Fruit fly (Drosophila melanogaster) whole organism, embryonic: ENCODE data around the gene CG46303.

ENCODE experiments used
- Ada2b ChIP-seq: fragments of 200-800 bp; sonication (Bioruptor generic); IDR thresholded peaks from 2 replicates; pipeline ENCODE4 v1.3.6; 2022; ENCODE audit warnings: missing biosample characterization, missing genetic modification characterization
- B-H1 ChIP-seq: fragments of 200-800 bp; sonication (Bioruptor generic); IDR thresholded peaks from 3 replicates; pipeline ENCODE4 v1.3.6; 2022; ENCODE audit warnings: missing biosample characterization, missing genetic modification characterization
- BtbVII ChIP-seq: fragments of 200-800 bp; sonication (Bioruptor generic); optimal IDR thresholded peaks from 3 replicates; lab custom pipeline; 2017; ENCODE audit warnings: missing biosample characterization, mild to moderate bottlenecking, missing genetic modification characterization
- CG10209 ChIP-seq: fragments of 200-800 bp; sonication (Bioruptor generic); optimal IDR thresholded peaks from 3 replicates; lab custom pipeline; 2017; ENCODE audit warnings: missing biosample characterization, mild to moderate bottlenecking, missing genetic modification characterization, missing genetic modification reagents
- CG10979 ChIP-seq: fragments of 200-800 bp; sonication (Bioruptor generic); optimal IDR thresholded peaks from 2 replicates; lab custom pipeline; 2018; ENCODE audit warnings: missing biosample characterization, mild to moderate bottlenecking, missing genetic modification characterization, moderate library complexity
- CG12942 ChIP-seq: fragments of 200-800 bp; sonication (Bioruptor generic); optimal IDR thresholded peaks from 3 replicates; lab custom pipeline; 2016; ENCODE audit warnings: missing biosample characterization, missing genetic modification characterization
- CG13775 ChIP-seq: fragments of 200-800 bp; sonication (Bioruptor generic); optimal IDR thresholded peaks from 3 replicates; lab custom pipeline; 2017; ENCODE audit warnings: missing biosample characterization, mild to moderate bottlenecking, missing genetic modification characterization
- CG14667 ChIP-seq: fragments of 200-800 bp; sonication (Bioruptor generic); IDR thresholded peaks from 2 replicates; pipeline ENCODE4 v1.3.6; 2022; ENCODE audit warnings: missing biosample characterization, missing genetic modification characterization
- CG15269 ChIP-seq: fragments of 200-800 bp; sonication (Bioruptor generic); optimal IDR thresholded peaks from 2 replicates; lab custom pipeline; 2018; ENCODE audit warnings: missing biosample characterization, mild to moderate bottlenecking, missing genetic modification characterization, moderate library complexity
- CG1529 ChIP-seq: fragments of 200-800 bp; sonication (Bioruptor generic); optimal IDR thresholded peaks from 3 replicates; lab custom pipeline; 2018; ENCODE audit warnings: missing biosample characterization, missing genetic modification characterization
- CG15479 ChIP-seq: fragments of 200-800 bp; sonication (Bioruptor generic); optimal IDR thresholded peaks from 3 replicates; lab custom pipeline; 2019; ENCODE audit warnings: missing biosample characterization, mild to moderate bottlenecking, missing genetic modification characterization, moderate library complexity
- CG1603 ChIP-seq: fragments of 200-800 bp; sonication (Bioruptor generic); optimal IDR thresholded peaks from 2 replicates; lab custom pipeline; 2019; ENCODE audit warnings: missing biosample characterization, mild to moderate bottlenecking, missing genetic modification characterization, moderate library complexity
- CG30020 ChIP-seq: fragments of 200-800 bp; optimal IDR thresholded peaks from 2 replicates; lab custom pipeline; 2019; ENCODE audit warnings: missing biosample characterization, mild to moderate bottlenecking, missing genetic modification characterization, moderate library complexity
- CG3065 ChIP-seq: fragments of 200-800 bp; sonication (Bioruptor generic); optimal IDR thresholded peaks from 2 replicates; lab custom pipeline; 2016; ENCODE audit warnings: missing biosample characterization, missing genetic modification characterization
- CG31365 ChIP-seq: fragments of 200-800 bp; sonication (Bioruptor generic); optimal IDR thresholded peaks from 2 replicates; lab custom pipeline; 2018; ENCODE audit warnings: missing biosample characterization, mild to moderate bottlenecking, missing genetic modification characterization
- CG31441 ChIP-seq: fragments of 200-800 bp; sonication (Bioruptor generic); IDR thresholded peaks from 2 replicates; pipeline ENCODE4 v1.3.6; 2022; ENCODE audit warnings: missing biosample characterization, missing genetic modification characterization
- CG32532 ChIP-seq: fragments of 200-800 bp; sonication (Bioruptor generic); IDR thresholded peaks from 2 replicates; pipeline ENCODE4 v1.3.6; 2022; ENCODE audit warnings: missing biosample characterization, missing genetic modification characterization
- CG3838 ChIP-seq: fragments of 200-800 bp; sonication (Bioruptor generic); optimal IDR thresholded peaks from 3 replicates; lab custom pipeline; 2016; ENCODE audit warnings: missing biosample characterization, missing genetic modification characterization
- CG6689 ChIP-seq: fragments of 200-800 bp; sonication (Bioruptor generic); IDR thresholded peaks from 2 replicates; pipeline ENCODE4 v1.3.6; 2022; ENCODE audit warnings: missing biosample characterization, missing genetic modification characterization
- CG7745 ChIP-seq: fragments of 200-800 bp; sonication (Bioruptor generic); optimal IDR thresholded peaks from 2 replicates; lab custom pipeline; 2018; ENCODE audit warnings: missing biosample characterization, mild to moderate bottlenecking, missing genetic modification characterization, moderate library complexity
- CG7839 ChIP-seq: fragments of 200-800 bp; sonication (Bioruptor generic); optimal IDR thresholded peaks from 3 replicates; lab custom pipeline; 2018; ENCODE audit warnings: missing biosample characterization, mild to moderate bottlenecking, missing genetic modification characterization, moderate library complexity
- CG8290 ChIP-seq, 3 experiments: fragments of 200-800 bp; sonication (Bioruptor generic); optimal IDR thresholded peaks; 2 replicates each; lab custom pipeline; 2016 to 2019; ENCODE audit warnings: missing biosample characterization in 3 of 3, missing genetic modification characterization in 3 of 3, mild to moderate bottlenecking in 2 of 3, moderate library complexity in 1 of 3
- CG9727 ChIP-seq: fragments of 200-800 bp; sonication (Bioruptor generic); optimal IDR thresholded peaks from 3 replicates; lab custom pipeline; 2017; ENCODE audit warnings: missing biosample characterization, mild to moderate bottlenecking, missing genetic modification characterization
- Chrac-16 ChIP-seq: fragments of 200-800 bp; sonication (Bioruptor generic); optimal IDR thresholded peaks from 3 replicates; lab custom pipeline; 2016; ENCODE audit warnings: missing biosample characterization, missing genetic modification characterization
- D19A ChIP-seq: fragments of 200-800 bp; optimal IDR thresholded peaks from 3 replicates; lab custom pipeline; 2019; ENCODE audit warnings: missing biosample characterization, mild to moderate bottlenecking, missing genetic modification characterization, moderate library complexity
- Dbx ChIP-seq: fragments of 200-800 bp; sonication (Bioruptor generic); IDR thresholded peaks from 3 replicates; pipeline ENCODE4 v1.3.6; 2022; ENCODE audit warnings: missing biosample characterization, missing genetic modification characterization
- Ets97D ChIP-seq: fragments of 200-800 bp; sonication (Bioruptor generic); optimal IDR thresholded peaks from 3 replicates; lab custom pipeline; 2016; ENCODE audit warnings: missing biosample characterization, missing genetic modification characterization
- HLH3B ChIP-seq: fragments of 200-800 bp; sonication (Bioruptor generic); IDR thresholded peaks from 2 replicates; pipeline ENCODE4 v1.3.6; 2022; ENCODE audit warnings: missing biosample characterization, missing genetic modification characterization
- HLH4C ChIP-seq: fragments of 200-800 bp; sonication (Bioruptor generic); IDR thresholded peaks from 3 replicates; pipeline ENCODE4 v1.3.6; 2022; ENCODE audit warnings: missing biosample characterization, missing genetic modification characterization; ENCODE audit not compliant: partially characterized antibody
- Hand ChIP-seq: fragments of 200-800 bp; sonication (Bioruptor generic); optimal IDR thresholded peaks from 2 replicates; lab custom pipeline; 2017; ENCODE audit warnings: mild to moderate bottlenecking, missing biosample characterization, missing genetic modification reagents, missing genetic modification characterization
- Hey ChIP-seq: fragments of 200-800 bp; sonication (Bioruptor generic); optimal IDR thresholded peaks from 3 replicates; lab custom pipeline; 2018; ENCODE audit warnings: missing biosample characterization, mild to moderate bottlenecking, missing genetic modification characterization
- Hr3 ChIP-seq: fragments of 200-800 bp; sonication (Bioruptor generic); optimal IDR thresholded peaks from 3 replicates; lab custom pipeline; 2016; ENCODE audit warnings: missing biosample characterization, missing genetic modification characterization
- Lim3 ChIP-seq: fragments of 200-800 bp; sonication (Bioruptor generic); IDR thresholded peaks from 2 replicates; pipeline ENCODE4 v1.3.6; 2022; ENCODE audit warnings: missing biosample characterization, missing genetic modification characterization
- Med ChIP-seq: fragments of 200-800 bp; sonication (Bioruptor generic); peaks from one replicate; lab custom pipeline; 2016; ENCODE audit warnings: missing biosample characterization, missing genetic modification characterization, mild to moderate bottlenecking, inconsistent platforms, moderate library complexity
- Mes4 ChIP-seq: fragments of 200-800 bp; sonication (Bioruptor generic); optimal IDR thresholded peaks from 2 replicates; lab custom pipeline; 2016; ENCODE audit warnings: missing biosample characterization, missing genetic modification characterization
- NfI ChIP-seq: fragments of 200-800 bp; sonication (Bioruptor generic); optimal IDR thresholded peaks from 3 replicates; lab custom pipeline; 2018; ENCODE audit warnings: missing biosample characterization, mild to moderate bottlenecking, missing genetic modification characterization, moderate library complexity
- Xrp1 ChIP-seq: fragments of 200-800 bp; sonication (Bioruptor generic); IDR thresholded peaks from 2 replicates; pipeline ENCODE4 v1.3.6; 2022; ENCODE audit warnings: missing biosample characterization, missing genetic modification characterization
- bbx ChIP-seq: fragments of 200-800 bp; sonication (Bioruptor generic); IDR thresholded peaks from 2 replicates; pipeline ENCODE4 v1.3.6; 2022; ENCODE audit warnings: missing biosample characterization, missing genetic modification characterization; ENCODE audit not compliant: partially characterized antibody
- br ChIP-seq: fragments of >200 bp; optimal IDR thresholded peaks from 2 replicates; lab custom pipeline; 2017
- cwo ChIP-seq: fragments of 200-800 bp; sonication (Bioruptor generic); optimal IDR thresholded peaks from 3 replicates; lab custom pipeline; 2017; ENCODE audit warnings: missing biosample characterization, missing genetic modification characterization, mild to moderate bottlenecking, moderate library complexity, missing genetic modification reagents
- dmrt99B ChIP-seq: fragments of 200-800 bp; sonication (Bioruptor generic); optimal IDR thresholded peaks from 2 replicates; lab custom pipeline; 2018; ENCODE audit warnings: missing biosample characterization, mild to moderate bottlenecking, missing genetic modification characterization, moderate library complexity
- dysf ChIP-seq: fragments of 200-800 bp; sonication (Bioruptor generic); IDR thresholded peaks from 3 replicates; pipeline ENCODE4 v1.3.6; 2022; ENCODE audit warnings: missing biosample characterization, missing genetic modification characterization
- exex ChIP-seq: fragments of 200-800 bp; sonication (Bioruptor generic); optimal IDR thresholded peaks from 4 replicates; lab custom pipeline; 2018; ENCODE audit warnings: missing biosample characterization, mild to moderate bottlenecking, missing genetic modification characterization, moderate library complexity
- gcm2 ChIP-seq: fragments of 200-800 bp; sonication (Bioruptor generic); optimal IDR thresholded peaks from 2 replicates; lab custom pipeline; 2016; ENCODE audit warnings: missing biosample characterization, missing genetic modification characterization
- grn ChIP-seq: fragments of 200-800 bp; sonication (Bioruptor generic); optimal IDR thresholded peaks from 3 replicates; lab custom pipeline; 2017; ENCODE audit warnings: missing biosample characterization, missing genetic modification characterization
- gsb-n ChIP-seq: fragments of 200-800 bp; sonication (Bioruptor generic); optimal IDR thresholded peaks from 3 replicates; lab custom pipeline; 2018; ENCODE audit warnings: missing biosample characterization, mild to moderate bottlenecking, missing genetic modification characterization
- mirr ChIP-seq: fragments of 200-800 bp; sonication (Bioruptor generic); optimal IDR thresholded peaks from 3 replicates; lab custom pipeline; 2018; ENCODE audit warnings: missing biosample characterization, mild to moderate bottlenecking, missing genetic modification characterization
- sug ChIP-seq: fragments of 200-800 bp; optimal IDR thresholded peaks from 2 replicates; lab custom pipeline; 2019; ENCODE audit warnings: missing biosample characterization, mild to moderate bottlenecking, missing genetic modification characterization, moderate library complexity
- trh ChIP-seq: fragments of 200-800 bp; sonication (Bioruptor generic); optimal IDR thresholded peaks from 2 replicates; lab custom pipeline; 2016; ENCODE audit warnings: missing biosample characterization, missing genetic modification characterization

CG46303 gene

dm6 chr3R:5833948-5834504 is 12.3 kb downstream of the CG46303 start (continued):
- TF ChIP-seq Mes4 (GFP tag; lab: Kevin White, UChicago), result no peak
- peak; percentile 9 for TF ChIP-seq CG15269
- TF ChIP-seq bbx (GFP tag; lab: Robert Waterston, UW), result no peak
- TF ChIP-seq trh (GFP tag; lab: Kevin White, UChicago), result no peak
- no peak for TF ChIP-seq CG9727
- TF ChIP-seq HLH3B, result no peak
- TF ChIP-seq CG7839, result peak; percentile 32
- no peak for TF ChIP-seq Dbx
- no peak for TF ChIP-seq CG10209 (GFP tag; lab: Kevin White, UChicago)
- TF ChIP-seq CG14667 (GFP tag; lab: Robert Waterston, UW), result no peak
- TF ChIP-seq CG3065, result no peak
- no peak for TF ChIP-seq CG7745 (tag; lab: Kevin White, UChicago)
- TF ChIP-seq Hand (GFP tag; lab: Kevin White, UChicago), result no peak
- no peak for TF ChIP-seq br (lab: Kevin White, UChicago)
- TF ChIP-seq Ets97D (GFP tag; lab: Kevin White, UChicago), result no peak
- TF ChIP-seq CG1603 (tag; lab: Kevin White, UChicago), result no peak
- no peak for TF ChIP-seq CG12942
- TF ChIP-seq B-H1 (GFP tag; lab: Robert Waterston, UW), result no peak
- TF ChIP-seq CG10979 (tag; lab: Kevin White, UChicago), result no peak
- TF ChIP-seq gsb-n, result no peak
- TF ChIP-seq Hr3 (GFP tag; lab: Kevin White, UChicago), result no peak
- TF ChIP-seq Ada2b (GFP tag; lab: Robert Waterston, UW), result peak; percentile 26; the same call in 1 of the 2 replicates
- no peak for TF ChIP-seq CG15479 (GFP tag; lab: Kevin White, UChicago)
- no peak for TF ChIP-seq Hey (tag; lab: Kevin White, UChicago)
- no peak for TF ChIP-seq NfI (GFP tag; lab: Kevin White, UChicago)
- no peak for TF ChIP-seq CG8290 (GFP tag; optimal IDR thresholded peaks at IDR 0.05; lab: Kevin White, UChicago)
- no peak for TF ChIP-seq CG8290 (tag; optimal IDR thresholded peaks at IDR 0.05; lab: Kevin White, UChicago)
- TF ChIP-seq CG31441 (GFP tag; lab: Robert Waterston, UW), result no peak
- no peak for TF ChIP-seq HLH4C (GFP tag; lab: Robert Waterston, UW)
- TF ChIP-seq dysf (GFP tag; lab: Robert Waterston, UW), result peak; percentile 31; the same call in 1 of the 3 replicates
- no peak for TF ChIP-seq BtbVII (GFP tag; lab: Kevin White, UChicago)
- TF ChIP-seq D19A (tag; lab: Kevin White, UChicago), result no peak

- TF ChIP-seq exex (peak; percentile 84), CG9727 (no peak), HLH4C (GFP tag; lab: Robert Waterston, UW) (peak; percentile 50; the same call in 2 of the 3 replicates), mirr (peak; percentile 68), grn (GFP tag; lab: Kevin White, UChicago) (peak; percentile 49), sug (tag; lab: Kevin White, UChicago) (peak; percentile 2), CG32532 (GFP tag; lab: Robert Waterston, UW) (no peak)
Observed at dm6 chr3R:5836536-5836935, 14.8 kb downstream of the CG46303 start.

dm6 chr3R:5838683-5839365 is 17.1 kb downstream of the CG46303 start:
- TF ChIP-seq CG6689 (GFP tag; lab: Robert Waterston, UW), result no peak
- TF ChIP-seq CG30020 (tag; lab: Kevin White, UChicago), result no peak
- TF ChIP-seq CG15479 (GFP tag; lab: Kevin White, UChicago), result no peak
- TF ChIP-seq Lim3 (GFP tag; lab: Robert Waterston, UW), result no peak
- no peak for TF ChIP-seq CG3838 (GFP tag; lab: Kevin White, UChicago)
- no peak for TF ChIP-seq gcm2
- no peak for TF ChIP-seq cwo (GFP tag; lab: Kevin White, UChicago)
- no peak for TF ChIP-seq Chrac-16 (GFP tag; lab: Kevin White, UChicago)
- no peak for TF ChIP-seq dmrt99B
- TF ChIP-seq CG1529 (GFP tag; lab: Kevin White, UChicago), result no peak
- TF ChIP-seq Med (GFP tag; lab: Kevin White, UChicago), result peak; percentile 38
- no peak for TF ChIP-seq CG13775 (GFP tag; lab: Kevin White, UChicago)
- no peak for TF ChIP-seq CG31365
- TF ChIP-seq Xrp1, result no peak
